Worm (Caenorhabditis elegans): ENCODE measurements around the gene clec-252.

Gene clec-252

DNA sequence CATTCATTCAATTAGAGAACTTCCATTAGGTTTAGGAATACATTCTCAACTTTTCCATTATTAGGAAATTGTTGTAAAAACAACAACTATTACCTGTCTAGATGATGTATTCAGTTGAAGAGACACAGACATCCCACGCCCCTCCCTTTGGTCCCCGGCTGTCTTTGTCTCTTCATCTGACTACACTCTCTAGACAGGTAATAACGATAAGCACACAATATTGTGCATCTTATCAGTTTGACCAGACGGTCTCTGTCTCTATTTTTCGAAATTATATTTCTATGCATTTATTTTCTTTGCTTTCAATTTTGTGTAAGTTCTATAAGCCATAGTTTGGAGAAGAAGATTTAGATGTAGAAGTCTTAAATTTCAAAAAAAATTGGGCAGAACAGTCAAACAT is 47.3 kb downstream of the clec-252 start, which contains the start of gene Y69H2.9:
Gene Y69H2.9, plus strand, starts transcription at position 233 of the 400 bp plus-strand sequence.
- peak; percentile 17 for TF ChIP-seq pha-4 (tag; optimal IDR thresholded peaks at IDR 0.05)
- no peak for TF ChIP-seq fkh-2 (tag; optimal IDR thresholded peaks at IDR 0.05)
- TF ChIP-seq nhr-23 (tag; optimal IDR thresholded peaks at IDR 0.05): no peak
- peak; percentile 90 for TF ChIP-seq elt-2 (tag; optimal IDR thresholded peaks at IDR 0.05)
- TF ChIP-seq pqm-1 (tag; optimal IDR thresholded peaks at IDR 0.05): peak; percentile 59

DNA sequence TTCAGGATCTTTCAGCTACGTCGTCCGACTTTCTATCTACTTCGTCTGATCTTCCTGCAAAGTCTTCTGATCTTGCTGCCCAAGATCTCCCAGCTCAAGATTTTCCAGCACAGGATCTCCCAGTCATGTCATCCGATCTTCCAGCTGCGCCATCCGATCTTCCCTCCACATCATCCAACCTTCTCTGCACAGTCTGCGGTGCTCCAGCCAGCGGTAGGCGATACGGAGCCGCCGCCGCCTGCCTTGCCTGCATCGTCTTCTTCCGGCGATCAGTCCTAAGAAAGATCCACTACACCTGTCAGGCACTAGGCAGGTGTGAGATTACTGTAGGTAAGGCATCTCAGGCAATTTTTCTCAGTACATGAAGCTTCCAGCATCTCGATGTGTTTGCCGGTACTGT is 49.3 kb downstream of the clec-252 start, which contains the start of gene nhr-241:
Gene nhr-241, plus strand, starts transcription at position 126 of the 400 bp plus-strand sequence.
- TF ChIP-seq pha-4 (tag; optimal IDR thresholded peaks at IDR 0.05): no peak
- no peak for TF ChIP-seq nhr-43 (tag; optimal IDR thresholded peaks at IDR 0.05; ENCODE audit: poor library complexity, severe bottlenecking)
- TF ChIP-seq pqm-1 (tag; optimal IDR thresholded peaks at IDR 0.05): no peak
- TF ChIP-seq R02D3.7 (tag; optimal IDR thresholded peaks at IDR 0.05): no peak
